Fruit fly (Drosophila melanogaster) whole organism, embryonic: Measurements from ENCODE around the gene IFT54.

Experiments used
- BtbVII ChIP-seq: fragments of 200-800 bp; sonication (Bioruptor generic); optimal IDR thresholded peaks from 3 replicates; lab custom pipeline; 2017; ENCODE audit warnings: missing biosample characterization, mild to moderate bottlenecking, missing genetic modification characterization
- CG10209 ChIP-seq: fragments of 200-800 bp; sonication (Bioruptor generic); optimal IDR thresholded peaks from 3 replicates; lab custom pipeline; 2017; ENCODE audit warnings: missing biosample characterization, mild to moderate bottlenecking, missing genetic modification characterization, missing genetic modification reagents
- CG11093 ChIP-seq: fragments of 200-800 bp; sonication (Bioruptor generic); IDR thresholded peaks from 3 replicates; pipeline ENCODE4 v1.3.6; 2022; ENCODE audit warnings: missing biosample characterization, missing genetic modification characterization
- CG12659 ChIP-seq: fragments of 200-800 bp; sonication (Bioruptor generic); optimal IDR thresholded peaks from 3 replicates; lab custom pipeline; 2017; ENCODE audit warnings: mild to moderate bottlenecking, missing biosample characterization, missing genetic modification reagents, missing genetic modification characterization
- CG13424 ChIP-seq: fragments of 200-800 bp; sonication (Bioruptor generic); optimal IDR thresholded peaks from 2 replicates; lab custom pipeline; 2019; ENCODE audit warnings: missing biosample characterization, mild to moderate bottlenecking, missing genetic modification characterization, moderate library complexity
- CG13894 ChIP-seq: fragments of 200-800 bp; sonication (Bioruptor generic); optimal IDR thresholded peaks from 3 replicates; lab custom pipeline; 2018; ENCODE audit warnings: missing biosample characterization, mild to moderate bottlenecking, missing genetic modification characterization, moderate library complexity
- CG15269 ChIP-seq: fragments of 200-800 bp; sonication (Bioruptor generic); optimal IDR thresholded peaks from 2 replicates; lab custom pipeline; 2018; ENCODE audit warnings: missing biosample characterization, mild to moderate bottlenecking, missing genetic modification characterization, moderate library complexity
- CG1529 ChIP-seq: fragments of 200-800 bp; sonication (Bioruptor generic); optimal IDR thresholded peaks from 3 replicates; lab custom pipeline; 2018; ENCODE audit warnings: missing biosample characterization, missing genetic modification characterization
- CG17359 ChIP-seq: fragments of 200-800 bp; sonication (Bioruptor generic); optimal IDR thresholded peaks from 3 replicates; lab custom pipeline; 2018; ENCODE audit warnings: missing biosample characterization, mild to moderate bottlenecking, missing genetic modification characterization, moderate library complexity
- CG17802 ChIP-seq: fragments of 200-800 bp; sonication (Bioruptor generic); optimal IDR thresholded peaks from 2 replicates; lab custom pipeline; 2018; ENCODE audit warnings: missing biosample characterization, mild to moderate bottlenecking, missing genetic modification characterization, moderate library complexity
- CG1832 ChIP-seq: fragments of 200-800 bp; sonication (Bioruptor generic); optimal IDR thresholded peaks from 2 replicates; lab custom pipeline; 2017; ENCODE audit warnings: missing biosample characterization, mild to moderate bottlenecking, missing genetic modification characterization, inconsistent platforms
- CG18764 ChIP-seq: fragments of 200-800 bp; sonication (Bioruptor generic); optimal IDR thresholded peaks from 3 replicates; lab custom pipeline; 2016; ENCODE audit warnings: missing biosample characterization, missing genetic modification characterization
- CG32532 ChIP-seq: fragments of 200-800 bp; sonication (Bioruptor generic); IDR thresholded peaks from 2 replicates; pipeline ENCODE4 v1.3.6; 2022; ENCODE audit warnings: missing biosample characterization, missing genetic modification characterization
- CG3726 ChIP-seq: fragments of 200-800 bp; sonication (Bioruptor generic); IDR thresholded peaks from 3 replicates; pipeline ENCODE4, ENCODE4 v1.3.6; 2022; ENCODE audit warnings: missing biosample characterization, missing genetic modification characterization
- CG4360 ChIP-seq: fragments of 200-800 bp; sonication (Bioruptor generic); IDR thresholded peaks from 2 replicates; pipeline ENCODE4 v1.3.6; 2022; ENCODE audit warnings: missing biosample characterization, missing genetic modification characterization
- CG4730 ChIP-seq: fragments of 200-800 bp; sonication (Bioruptor generic); IDR thresholded peaks from 2 replicates; pipeline ENCODE4 v1.3.6; 2022; ENCODE audit warnings: missing biosample characterization, missing genetic modification characterization
- CG6689 ChIP-seq: fragments of 200-800 bp; sonication (Bioruptor generic); IDR thresholded peaks from 2 replicates; pipeline ENCODE4 v1.3.6; 2022; ENCODE audit warnings: missing biosample characterization, missing genetic modification characterization
- CG7745 ChIP-seq: fragments of 200-800 bp; sonication (Bioruptor generic); optimal IDR thresholded peaks from 2 replicates; lab custom pipeline; 2018; ENCODE audit warnings: missing biosample characterization, mild to moderate bottlenecking, missing genetic modification characterization, moderate library complexity
- CG8388 ChIP-seq: fragments of 200-800 bp; sonication (Bioruptor generic); optimal IDR thresholded peaks from 2 replicates; lab custom pipeline; 2019; ENCODE audit warnings: missing biosample characterization, mild to moderate bottlenecking, missing genetic modification characterization, moderate library complexity
- CG9727 ChIP-seq: fragments of 200-800 bp; sonication (Bioruptor generic); optimal IDR thresholded peaks from 3 replicates; lab custom pipeline; 2017; ENCODE audit warnings: missing biosample characterization, mild to moderate bottlenecking, missing genetic modification characterization
- CrebB ChIP-seq: fragments of 200-800 bp; sonication (Bioruptor generic); optimal IDR thresholded peaks from 3 replicates; lab custom pipeline; 2018; ENCODE audit warnings: missing biosample characterization, mild to moderate bottlenecking, missing genetic modification characterization
- Dfd ChIP-seq, 2 experiments: fragments of >200 bp; optimal IDR thresholded peaks; 2 replicates each; lab custom pipeline; 2017; ENCODE audit warnings: missing biosample characterization in 2 of 2, missing genetic modification characterization in 2 of 2
- Hmr ChIP-seq: fragments of 200-800 bp; sonication (Bioruptor generic); optimal IDR thresholded peaks from 3 replicates; lab custom pipeline; 2017; ENCODE audit warnings: mild to moderate bottlenecking, missing biosample characterization, missing genetic modification reagents, missing genetic modification characterization
- Lim3 ChIP-seq: fragments of 200-800 bp; sonication (Bioruptor generic); IDR thresholded peaks from 2 replicates; pipeline ENCODE4 v1.3.6; 2022; ENCODE audit warnings: missing biosample characterization, missing genetic modification characterization
- Pdp1 ChIP-seq, 2 experiments: fragments of 200-800 bp; sonication (Bioruptor generic); optimal IDR thresholded peaks; 3 replicates each; lab custom pipeline; 2016; ENCODE audit warnings: missing biosample characterization in 2 of 2, missing genetic modification characterization in 2 of 2, mild to moderate bottlenecking in 1 of 2, moderate library complexity in 1 of 2
- Ssrp ChIP-seq: fragments of 200-800 bp; sonication (Bioruptor generic); optimal IDR thresholded peaks from 2 replicates; lab custom pipeline; 2018; ENCODE audit warnings: missing biosample characterization, mild to moderate bottlenecking, missing genetic modification characterization, moderate library complexity
- Vsx1 ChIP-seq: fragments of 200-800 bp; sonication (Bioruptor generic); optimal IDR thresholded peaks from 2 replicates; lab custom pipeline; 2017; ENCODE audit warnings: missing biosample characterization, mild to moderate bottlenecking, missing genetic modification characterization, missing genetic modification reagents
- Xbp1 ChIP-seq: fragments of 200-800 bp; sonication (Bioruptor generic); optimal IDR thresholded peaks from 3 replicates; lab custom pipeline; 2016; ENCODE audit warnings: missing biosample characterization, mild to moderate bottlenecking, missing genetic modification characterization
- amos ChIP-seq: fragments of 200-800 bp; sonication (Bioruptor generic); IDR thresholded peaks from 2 replicates; pipeline ENCODE4 v1.3.6; 2022; ENCODE audit warnings: missing biosample characterization, missing genetic modification characterization; ENCODE audit not compliant: partially characterized antibody
- ara ChIP-seq: fragments of 200-800 bp; sonication (Bioruptor generic); IDR thresholded peaks from 2 replicates; pipeline ENCODE4 v1.3.6; 2022; ENCODE audit warnings: missing biosample characterization, missing genetic modification characterization
- ato ChIP-seq: fragments of 200-800 bp; sonication (Bioruptor generic); IDR thresholded peaks from 2 replicates; pipeline ENCODE4 v1.3.6; 2022; ENCODE audit warnings: missing biosample characterization, missing genetic modification characterization; ENCODE audit not compliant: partially characterized antibody
- bcd ChIP-seq: fragments of 200-800 bp; sonication (Bioruptor generic); optimal IDR thresholded peaks from 2 replicates; lab custom pipeline; 2017; ENCODE audit warnings: missing biosample characterization, mild to moderate bottlenecking, missing genetic modification characterization
- emc ChIP-seq: fragments of 200-800 bp; sonication (Bioruptor generic); optimal IDR thresholded peaks from 2 replicates; lab custom pipeline; 2016; ENCODE audit warnings: missing biosample characterization, missing genetic modification characterization
- eve ChIP-seq, 2 experiments: fragments of >200 bp; optimal IDR thresholded peaks; 2 replicates each; lab custom pipeline; 2017; ENCODE audit warnings: missing biosample characterization in 2 of 2, missing genetic modification characterization in 2 of 2
- ewg ChIP-seq: fragments of 200-800 bp; sonication (Bioruptor generic); optimal IDR thresholded peaks from 3 replicates; lab custom pipeline; 2017; ENCODE audit warnings: mild to moderate bottlenecking, missing biosample characterization, missing genetic modification reagents, missing genetic modification characterization
- hkb ChIP-seq, 2 experiments: fragments of 200-800 bp in 1 of 2; fragments of >200 bp in 1 of 2; sonication (Bioruptor generic) in 1 of 2; IDR thresholded peaks in 1 of 2; optimal IDR thresholded peaks in 1 of 2; 2 replicates each; pipeline versions ENCODE4 v1.3.6 to Lab custom; 2017 to 2022; ENCODE audit warnings: missing biosample characterization in 1 of 2, missing genetic modification characterization in 1 of 2
- inv ChIP-seq: fragments of 200-800 bp; sonication (Bioruptor generic); IDR thresholded peaks from 2 replicates; pipeline ENCODE4 v1.3.6; 2022; ENCODE audit warnings: missing biosample characterization, missing genetic modification characterization; ENCODE audit not compliant: partially characterized antibody
- luna ChIP-seq: fragments of 200-800 bp; sonication (Bioruptor generic); optimal IDR thresholded peaks from 2 replicates; lab custom pipeline; 2016; ENCODE audit warnings: missing biosample characterization, missing genetic modification characterization
- pzg ChIP-seq: fragments of 200-800 bp; sonication (Bioruptor generic); optimal IDR thresholded peaks from 3 replicates; lab custom pipeline; 2018; ENCODE audit warnings: missing biosample characterization, mild to moderate bottlenecking, missing genetic modification characterization, moderate library complexity
- sens ChIP-seq: fragments of 200-800 bp; sonication (Bioruptor generic); peaks from one replicate; lab custom pipeline; 2016; ENCODE audit warnings: missing biosample characterization, missing genetic modification characterization
- slbo ChIP-seq: fragments of 200-800 bp; sonication (Bioruptor generic); IDR thresholded peaks from 2 replicates; pipeline ENCODE4 v1.3.6; 2022; ENCODE audit warnings: missing biosample characterization, missing genetic modification characterization
- sqz ChIP-seq: fragments of 200-800 bp; sonication (Bioruptor generic); optimal IDR thresholded peaks from 3 replicates; lab custom pipeline; 2018; ENCODE audit warnings: missing biosample characterization, mild to moderate bottlenecking, missing genetic modification characterization
- stwl ChIP-seq: fragments of 200-800 bp; sonication (Bioruptor generic); optimal IDR thresholded peaks from 3 replicates; lab custom pipeline; 2018; ENCODE audit warnings: missing biosample characterization, mild to moderate bottlenecking, missing genetic modification characterization, moderate library complexity
- vvl ChIP-seq: fragments of 200-800 bp; sonication (Bioruptor generic); IDR thresholded peaks from 2 replicates; pipeline ENCODE4 v1.3.6; 2022; ENCODE audit warnings: missing biosample characterization, missing genetic modification characterization

The IFT54 gene

DNA sequence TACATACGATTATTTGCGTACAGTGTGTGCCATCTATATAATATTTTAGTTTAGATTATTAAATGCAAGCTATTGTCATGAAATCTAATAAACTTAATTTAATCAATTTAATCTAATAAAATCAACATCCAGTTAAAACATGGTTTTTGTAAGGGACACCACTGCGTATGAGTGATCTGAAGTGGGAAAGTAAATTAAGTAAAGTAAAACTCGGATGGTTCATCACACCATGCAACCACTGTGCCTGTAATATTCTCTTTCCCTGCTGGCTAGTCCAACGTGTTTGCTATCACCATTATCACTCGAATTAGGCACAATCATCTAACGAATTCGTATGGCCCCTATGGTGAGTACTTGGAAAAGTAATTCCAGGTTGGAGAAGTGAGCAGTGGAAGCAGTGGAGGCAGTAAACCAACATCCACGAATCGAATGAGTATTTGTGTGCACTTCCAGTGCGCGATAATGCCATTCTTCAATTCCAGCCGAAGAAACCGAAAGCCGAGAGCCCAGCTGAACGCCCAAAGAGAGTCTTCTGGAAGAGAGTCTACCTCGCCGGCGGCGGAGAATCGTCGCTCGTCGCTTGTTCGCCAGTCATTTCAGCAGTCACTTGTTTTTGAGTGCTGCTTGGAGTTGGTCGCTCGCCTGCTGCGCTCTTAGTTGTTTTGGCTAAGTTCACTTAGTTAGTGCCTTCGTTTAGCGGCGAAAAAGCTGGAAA lies 13.4 kb upstream of the IFT54 start, which contains the start of gene red (continued):
- 0 out of 2 replicates have a peak, but pooled peaks have one; percentile 10 for TF ChIP-seq CG4360 (GFP tag; lab: Robert Waterston, UW)
- 0 out of 2 replicates have a peak, but pooled peaks have one; percentile 37 for TF ChIP-seq CG4730 (GFP tag; lab: Robert Waterston, UW)
- TF ChIP-seq ewg, result peak; percentile 47
- TF ChIP-seq sens (GFP tag; lab: Kevin White, UChicago), result peak; percentile 91
- TF ChIP-seq CG9727 (GFP tag; lab: Kevin White, UChicago), result peak; percentile 70
- peak; percentile 87 for TF ChIP-seq CG32532 (GFP tag; lab: Robert Waterston, UW)
- TF ChIP-seq stwl, result no peak
- peak; percentile 67 for TF ChIP-seq CG6689 (GFP tag; lab: Robert Waterston, UW)
- TF ChIP-seq bcd (GFP tag; lab: Kevin White, UChicago), result peak; percentile 78
- peak; percentile 54 for TF ChIP-seq CG8388
- TF ChIP-seq, all 482 proteins: peak for 326

DNA sequence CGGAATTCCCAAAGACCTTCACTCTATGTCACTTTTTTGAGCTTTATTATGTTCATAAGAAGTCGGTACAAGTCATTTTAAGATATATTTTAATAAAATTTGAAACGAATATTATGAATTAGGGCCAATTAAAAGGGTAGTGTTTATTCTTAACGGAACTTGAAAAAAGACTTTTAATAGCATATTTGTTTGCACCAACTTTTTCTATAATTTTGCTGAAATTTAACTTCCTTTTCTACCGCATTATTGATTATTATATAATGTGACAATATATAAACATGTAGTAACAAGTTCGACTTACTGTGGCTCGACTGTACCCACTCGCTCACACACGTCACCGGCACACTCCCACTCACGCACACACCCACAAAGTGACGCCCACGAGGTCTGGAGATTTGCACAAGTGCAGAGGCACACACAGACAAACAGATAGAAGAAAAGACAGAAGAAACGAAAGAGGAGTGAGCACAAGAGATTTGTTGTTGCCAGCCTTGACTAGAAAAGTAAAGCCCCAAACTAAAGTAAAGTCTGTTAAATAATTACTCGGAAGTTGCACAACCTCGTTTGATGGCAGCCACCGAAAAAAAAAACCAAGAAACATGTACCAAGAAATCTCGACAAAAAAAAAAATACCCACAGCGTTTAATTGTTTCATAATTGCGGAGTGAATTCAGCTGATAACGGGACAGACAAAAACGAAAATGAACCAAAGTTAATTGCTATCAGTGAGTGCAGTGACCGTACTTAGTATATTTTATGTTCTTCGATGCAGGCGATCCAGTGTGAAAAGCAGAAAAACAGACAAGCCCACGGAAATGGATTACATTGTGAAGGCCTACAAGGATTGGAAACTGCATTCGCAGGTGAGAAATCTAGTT lies 12.0 kb upstream of the IFT54 start:
- TF ChIP-seq amos (GFP tag; lab: Robert Waterston, UW) (no peak), luna (GFP tag; lab: Kevin White, UChicago) (no peak), ato (GFP tag; lab: Robert Waterston, UW) (no peak), CG13894 (no peak), hkb (optimal IDR thresholded peaks at IDR 0.05; lab: Kevin White, UChicago) (no peak), hkb (GFP tag; IDR thresholded peaks at IDR 0.05; lab: Robert Waterston, UW) (no peak), CG3726 (no peak), CG1832 (no peak), pzg (GFP tag; lab: Kevin White, UChicago) (no peak), CrebB (tag; lab: Kevin White, UChicago) (no peak), emc (GFP tag; lab: Kevin White, UChicago) (no peak), CG7745 (tag; lab: Kevin White, UChicago) (no peak), CG17359 (tag; lab: Kevin White, UChicago) (peak; percentile 11), Dfd (GFP tag; optimal IDR thresholded peaks at IDR 0.05; lab: Kevin White, UChicago) (no peak), Pdp1 (GFP tag; optimal IDR thresholded peaks at IDR 0.05; lab: Kevin White, UChicago) (peak in 1 of 2 experiments; percentile 43), CG11093 (GFP tag; lab: Robert Waterston, UW) (no peak), Lim3 (GFP tag; lab: Robert Waterston, UW) (no peak), ara (GFP tag; lab: Robert Waterston, UW) (no peak), CG13424 (tag; lab: Kevin White, UChicago) (peak; percentile 52), vvl (GFP tag; lab: Robert Waterston, UW) (0 out of 2 replicates have a peak, but pooled peaks have one; percentile 23), Ssrp (tag; lab: Kevin White, UChicago) (no peak), CG17802 (tag; lab: Kevin White, UChicago) (no peak), inv (GFP tag; lab: Robert Waterston, UW) (no peak), Xbp1 (GFP tag; lab: Kevin White, UChicago) (peak; percentile 24), eve (GFP tag; optimal IDR thresholded peaks at IDR 0.05; lab: Kevin White, UChicago) (peak in 1 of 2 experiments; percentile 15), CG6689 (GFP tag; lab: Robert Waterston, UW) (0 out of 2 replicates have a peak, but pooled peaks have one; percentile 18), CG1529 (GFP tag; lab: Kevin White, UChicago) (no peak), CG15269 (tag; lab: Kevin White, UChicago) (peak; percentile 21), Vsx1 (GFP tag; lab: Kevin White, UChicago) (no peak), sqz (peak; percentile 48), CG12659 (GFP tag; lab: Kevin White, UChicago) (peak; percentile 48), CG18764 (GFP tag; lab: Kevin White, UChicago) (no peak), CG10209 (GFP tag; lab: Kevin White, UChicago) (peak; percentile 19), Hmr (peak; percentile 37), BtbVII (no peak), slbo (peak; percentile 29; the same call in 1 of the 2 replicates)
